Fruit fly (Drosophila melanogaster) whole organism, adult: ENCODE data around the gene CG12219.

Experiments
- CG11617 ChIP-seq: fragments of 200-800 bp; sonication (Bioruptor generic); optimal IDR thresholded peaks from 2 replicates; lab custom pipeline; 2017; ENCODE audit warnings: mild to moderate bottlenecking, missing biosample characterization, missing genetic modification reagents, missing genetic modification characterization
- CG14711 ChIP-seq: fragments of 200-800 bp; sonication (Bioruptor generic); optimal IDR thresholded peaks from 2 replicates; lab custom pipeline; 2018; ENCODE audit warnings: missing biosample characterization, mild to moderate bottlenecking, missing genetic modification characterization, moderate library complexity
- CG33017 ChIP-seq: fragments of 200-800 bp; sonication (Bioruptor generic); optimal IDR thresholded peaks from 2 replicates; lab custom pipeline; 2018; ENCODE audit warnings: missing biosample characterization, mild to moderate bottlenecking, missing genetic modification characterization, moderate library complexity
- CG7045 ChIP-seq: fragments of 200-800 bp; sonication (Bioruptor generic); optimal IDR thresholded peaks from 2 replicates; lab custom pipeline; 2017; ENCODE audit warnings: missing biosample characterization, mild to moderate bottlenecking, missing genetic modification characterization
- bab1 ChIP-seq: fragments of 200-800 bp; sonication (Bioruptor generic); optimal IDR thresholded peaks from 3 replicates; lab custom pipeline; 2019; ENCODE audit warnings: missing biosample characterization, mild to moderate bottlenecking, missing genetic modification characterization, moderate library complexity
- cic ChIP-seq: fragments of 200-800 bp; sonication (Bioruptor generic); optimal IDR thresholded peaks from 2 replicates; lab custom pipeline; 2017; ENCODE audit warnings: missing biosample characterization, mild to moderate bottlenecking, missing genetic modification characterization, moderate library complexity
- cnc ChIP-seq, 2 experiments: fragments of >200 bp; optimal IDR thresholded peaks; 2 replicates each; lab custom pipeline; 2017
- ovo ChIP-seq: fragments of 200-800 bp; sonication (Bioruptor generic); optimal IDR thresholded peaks from 2 replicates; lab custom pipeline; 2016; ENCODE audit warnings: missing biosample characterization, missing genetic modification characterization

DNA sequence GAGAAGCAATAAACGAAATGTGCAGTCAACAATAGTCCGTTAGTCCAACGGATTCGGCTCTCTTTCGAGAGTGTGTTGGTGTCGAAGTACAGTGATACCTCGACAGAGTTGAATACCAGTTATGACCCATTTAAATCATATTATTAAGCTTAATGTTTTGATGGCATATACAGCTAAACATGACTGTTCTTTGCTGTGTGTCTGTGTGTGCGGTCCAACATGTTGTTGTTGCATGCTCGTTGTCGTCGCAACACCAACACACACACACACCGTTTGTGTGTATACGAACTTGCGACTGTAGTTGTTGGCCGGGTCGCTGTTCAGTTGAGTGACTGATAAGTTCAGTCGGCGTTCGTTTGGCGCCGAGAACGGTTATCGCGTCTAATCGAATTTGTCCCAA is 7.8 kb upstream of the CG12219 start, which contains the start of gene CG15894:
- TF ChIP-seq CG33017 (tag; lab: Kevin White, UChicago) (no peak), CG11617 (GFP tag; lab: Kevin White, UChicago) (no peak), CG14711 (tag; lab: Kevin White, UChicago) (no peak), cic (GFP tag; lab: Kevin White, UChicago) (no peak), ovo (no peak), cnc (optimal IDR thresholded peaks at IDR 0.05; lab: Kevin White, UChicago) (no peak), CG7045 (no peak), bab1 (GFP tag; lab: Kevin White, UChicago) (no peak)
